Fruit fly (Drosophila melanogaster): ENCODE data around the gene CG32071.

Gene CG32071

dm6 chr3L:11091943-11092609 lies 11.6 kb downstream of the CG32071 start (continued):
- TF ChIP-seq salm (tag; optimal IDR thresholded peaks at IDR 0.05) = no peak
- peak; percentile 53 for TF ChIP-seq CG8944 (GFP tag; optimal IDR thresholded peaks at IDR 0.05)
- TF ChIP-seq CG10209 (GFP tag; optimal IDR thresholded peaks at IDR 0.05) = peak; percentile 34
- TF ChIP-seq her (GFP tag; optimal IDR thresholded peaks at IDR 0.05) = peak; percentile 61
- TF ChIP-seq CG3065 (GFP tag; optimal IDR thresholded peaks at IDR 0.05) = peak; percentile 34
- TF ChIP-seq chn (GFP tag; optimal IDR thresholded peaks at IDR 0.05) = peak; percentile 88
- peak; percentile 25 for TF ChIP-seq sima (GFP tag; optimal IDR thresholded peaks at IDR 0.05)
- peak; percentile 64 for TF ChIP-seq maf-S (GFP tag; optimal IDR thresholded peaks at IDR 0.05)
- peak; percentile 10 for TF ChIP-seq gem (tag; optimal IDR thresholded peaks at IDR 0.05)
- peak; percentile 62 for TF ChIP-seq tin (GFP tag; optimal IDR thresholded peaks at IDR 0.05)
- TF ChIP-seq Hsf (GFP tag; optimal IDR thresholded peaks at IDR 0.05) = peak; percentile 57
- peak; percentile 86 for TF ChIP-seq crol (GFP tag; IDR thresholded peaks at IDR 0.05)
- TF ChIP-seq nom (GFP tag; optimal IDR thresholded peaks at IDR 0.05) = peak; percentile 59
- no peak for TF ChIP-seq CkIIα-i1 (GFP tag; IDR thresholded peaks at IDR 0.05)
- peak; percentile 53 for TF ChIP-seq Rfx (GFP tag; IDR thresholded peaks at IDR 0.05)
- peak; percentile 26 for TF ChIP-seq CG5180 (GFP tag; optimal IDR thresholded peaks at IDR 0.05)
- TF ChIP-seq CG10462 (GFP tag; optimal IDR thresholded peaks at IDR 0.05) = peak; percentile 43
- TF ChIP-seq Fer1 (GFP tag; optimal IDR thresholded peaks at IDR 0.05) = no peak
- TF ChIP-seq Ets97D (GFP tag; optimal IDR thresholded peaks at IDR 0.05) = peak; percentile 63
- TF ChIP-seq CG12071 (GFP tag; optimal IDR thresholded peaks at IDR 0.05) = no peak
- no peak for TF ChIP-seq ab (GFP tag; optimal IDR thresholded peaks at IDR 0.05)
- TF ChIP-seq CG34422 (GFP tag; IDR thresholded peaks at IDR 0.05) = peak; percentile 58; the same call in 2 of the 3 replicates
- TF ChIP-seq Neu2 (GFP tag; optimal IDR thresholded peaks at IDR 0.05; ENCODE audit: borderline replicate concordance) = no peak
- peak; percentile 12 for TF ChIP-seq CG1233 (GFP tag; optimal IDR thresholded peaks at IDR 0.05)
- TF ChIP-seq Bgb (GFP tag; IDR thresholded peaks at IDR 0.05; ENCODE audit: partially characterized antibody) = no peak
- TF ChIP-seq Dek (tag; optimal IDR thresholded peaks at IDR 0.05) = peak; percentile 2
- peak; percentile 14 for TF ChIP-seq CG4854 (GFP tag; optimal IDR thresholded peaks at IDR 0.05)
- TF ChIP-seq croc (GFP tag; conservative IDR thresholded peaks at IDR 0.05) = no peak
- no peak for TF ChIP-seq CG2875 (GFP tag; optimal IDR thresholded peaks at IDR 0.05)
- TF ChIP-seq grau (tag; optimal IDR thresholded peaks at IDR 0.05) = peak; percentile 79
- TF ChIP-seq HmgD (GFP tag; optimal IDR thresholded peaks at IDR 0.05) = no peak
- TF ChIP-seq ind (GFP tag; optimal IDR thresholded peaks at IDR 0.05) = peak; percentile 44
- peak; percentile 55 for TF ChIP-seq ash1 (GFP tag; optimal IDR thresholded peaks at IDR 0.05)
- TF ChIP-seq Adf1 (GFP tag; IDR thresholded peaks at IDR 0.05) = no peak
- no peak for TF ChIP-seq zf30C (GFP tag; optimal IDR thresholded peaks at IDR 0.05)
- no peak for TF ChIP-seq lov (optimal IDR thresholded peaks at IDR 0.05)
- 0 out of 3 replicates have a peak, but pooled peaks have one; percentile 5 for TF ChIP-seq lov (GFP tag; IDR thresholded peaks at IDR 0.05)
- no peak for TF ChIP-seq Usf (GFP tag; optimal IDR thresholded peaks at IDR 0.05)
- no peak for TF ChIP-seq bigmax (GFP tag; optimal IDR thresholded peaks at IDR 0.05)
- TF ChIP-seq CG1832 (GFP tag; optimal IDR thresholded peaks at IDR 0.05) = no peak
- TF ChIP-seq cg (GFP tag; optimal IDR thresholded peaks at IDR 0.05) = no peak
- no peak for TF ChIP-seq CG15011 (GFP tag; optimal IDR thresholded peaks at IDR 0.05)
- no peak for TF ChIP-seq Tbp (GFP tag; optimal IDR thresholded peaks at IDR 0.05)
- TF ChIP-seq CG14710 (tag; optimal IDR thresholded peaks at IDR 0.05) = peak; percentile 18
- TF ChIP-seq Sry-β (GFP tag; optimal IDR thresholded peaks at IDR 0.05) = no peak
- TF ChIP-seq wek (GFP tag; optimal IDR thresholded peaks at IDR 0.05) = no peak
- TF ChIP-seq CG4707 (GFP tag; optimal IDR thresholded peaks at IDR 0.05) = no peak
- no peak for TF ChIP-seq CG6689 (GFP tag; IDR thresholded peaks at IDR 0.05)
- no peak for TF ChIP-seq MESR4 (GFP tag; optimal IDR thresholded peaks at IDR 0.05)
- no peak for TF ChIP-seq cas (GFP tag; IDR thresholded peaks at IDR 0.05)

Measured in whole organism, embryonic.